Worm (Caenorhabditis elegans): Measurements from ENCODE around the gene Y59A8B.12.
"Not testable (repeated sequence)": the region's sequence is repeated elsewhere in the genome, so short reads cannot be mapped to it uniquely, and the experiment has no call there.

Gene Y59A8B.12

ce11 chrV:18055297-18056019, 30.6 kb downstream of the Y59A8B.12 start, which contains the start of the genes Y59A8B.25 and ebp-3:
Gene Y59A8B.25 (minus strand): TSS chrV:18055397.
Gene ebp-3 (plus strand): TSS chrV:18055969.
- TF ChIP-seq hlh-30 (tag; optimal IDR thresholded peaks at IDR 0.05; ENCODE audit: insufficient read depth); syd-9 (tag; optimal IDR thresholded peaks at IDR 0.05); ceh-9 (tag; optimal IDR thresholded peaks at IDR 0.05): not testable (repeated sequence)

- TF ChIP-seq F13H6.1 (tag; optimal IDR thresholded peaks at IDR 0.05): no peak
- TF ChIP-seq hlh-13 (GFP tag; optimal IDR thresholded peaks at IDR 0.05): no peak
- no peak for TF ChIP-seq nhr-11 (tag; optimal IDR thresholded peaks at IDR 0.05)
Observed at ce11 chrV:18043271-18043670, 42.8 kb downstream of the Y59A8B.12 start, which contains the start of gene ebp-1. Gene ebp-1 (plus strand): TSS chrV:18043571.
